Worm (Caenorhabditis elegans): ENCODE results near the gene dpl-1.

dpl-1 gene

DNA sequence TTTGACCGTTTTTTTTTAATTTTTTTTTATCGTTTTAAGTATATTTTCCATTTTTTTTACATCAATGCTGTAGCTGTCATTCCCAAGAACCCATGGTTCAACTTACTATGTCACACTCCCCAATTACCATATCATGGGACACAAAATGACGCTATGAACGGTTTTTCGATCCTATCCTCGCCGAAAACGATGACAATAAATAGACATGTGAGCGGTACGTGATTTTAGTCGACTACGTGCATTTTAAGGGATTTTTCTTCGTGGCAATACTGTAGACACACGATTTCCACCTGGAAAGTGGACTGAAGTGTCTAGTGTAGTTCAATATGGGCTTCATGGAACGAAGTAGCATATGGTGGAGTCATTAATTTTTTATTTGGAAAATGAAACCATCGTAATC lies 13.4 kb upstream of the dpl-1 start:
- TF ChIP-seq nhr-80 (tag; optimal IDR thresholded peaks at IDR 0.05), result peak; percentile 54
- TF ChIP-seq let-607 (tag; optimal IDR thresholded peaks at IDR 0.05), result peak in 1 of 2 experiments; percentile 8
- TF ChIP-seq ztf-6 (GFP tag; IDR thresholded peaks at IDR 0.05), result no peak

DNA sequence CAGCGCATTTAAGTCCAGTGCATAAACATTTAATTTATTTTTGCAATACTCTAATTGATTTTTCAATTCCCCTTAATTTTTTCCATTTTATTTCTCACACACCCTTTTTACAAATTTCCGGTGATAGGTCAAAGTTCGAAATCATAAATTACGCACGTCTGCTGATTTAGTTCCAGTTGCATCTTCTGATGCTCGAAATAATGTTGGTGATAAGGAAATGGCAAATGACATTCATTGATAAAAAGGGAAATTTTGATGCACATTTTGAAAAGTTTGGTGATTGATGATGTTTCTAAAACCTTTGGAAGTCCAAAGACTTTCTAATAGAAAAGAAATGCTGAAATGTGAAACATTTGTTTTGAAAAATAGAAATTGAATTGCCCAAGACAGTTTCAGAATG lies 12.6 kb upstream of the dpl-1 start:
- TF ChIP-seq nhr-80 (tag; optimal IDR thresholded peaks at IDR 0.05) (peak; percentile 75), B0019.2 (GFP tag; conservative IDR thresholded peaks at IDR 0.05) (no peak)

DNA sequence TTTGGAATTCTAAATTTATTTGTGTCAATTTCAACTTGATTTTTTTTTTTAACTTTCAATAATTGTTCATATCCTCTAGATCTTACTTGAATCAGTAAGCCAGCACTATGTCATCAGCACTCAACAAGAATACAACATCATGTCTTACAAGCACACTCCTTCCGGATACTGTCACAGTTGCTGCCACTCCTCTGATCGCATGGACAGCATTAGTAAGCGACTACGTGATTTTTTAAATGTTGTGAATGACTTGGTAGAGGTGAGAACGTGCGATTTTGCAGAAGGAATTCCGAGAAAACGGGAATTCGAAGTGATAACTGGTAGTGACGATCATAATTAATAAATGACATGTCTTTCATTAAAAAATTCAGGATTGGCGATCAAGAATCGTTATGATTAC lies 11.7 kb upstream of the dpl-1 start, which contains the start of gene oac-54:
Gene oac-54 (plus strand): TSS at position 83 of the 400 bp plus-strand sequence.
- TF ChIP-seq somi-1 (GFP tag; optimal IDR thresholded peaks at IDR 0.05) (no peak), nhr-80 (tag; optimal IDR thresholded peaks at IDR 0.05) (peak; percentile 2)

DNA sequence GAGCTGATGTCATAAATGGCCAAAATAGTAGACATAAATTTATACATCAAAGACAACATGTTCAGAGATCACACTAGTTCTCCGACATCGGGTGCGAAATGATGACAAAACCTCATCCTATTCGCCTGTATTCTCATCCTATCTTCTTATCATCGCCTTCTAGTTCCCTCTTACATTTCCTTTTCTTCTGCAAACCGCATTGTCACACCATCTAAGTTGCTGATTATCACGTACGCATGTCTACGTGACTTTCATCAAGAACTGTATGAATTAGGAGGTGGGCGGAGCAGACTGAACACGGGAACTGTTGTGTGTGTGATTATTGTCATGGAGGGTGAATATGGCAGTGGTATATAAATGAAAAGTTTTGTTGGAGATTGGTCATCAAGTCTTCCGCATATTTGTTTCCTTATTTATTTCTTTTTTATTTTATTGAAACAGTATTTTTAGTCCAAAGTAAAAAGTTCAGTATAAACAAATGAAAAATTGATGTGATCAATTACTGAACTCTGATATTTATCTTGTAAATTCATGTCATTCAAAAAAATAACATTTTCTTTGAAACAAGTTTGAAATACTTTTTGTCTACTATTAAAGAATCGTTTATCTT lies 9.4 kb upstream of the dpl-1 start:
- TF ChIP-seq lin-40 (tag; optimal IDR thresholded peaks at IDR 0.05), result peak; percentile 21
- peak; percentile 3 for TF ChIP-seq somi-1 (GFP tag; optimal IDR thresholded peaks at IDR 0.05)
- peak; percentile 0 for TF ChIP-seq ZK185.1 (tag; optimal IDR thresholded peaks at IDR 0.05; ENCODE audit: poor library complexity, severe bottlenecking)
- TF ChIP-seq nhr-80 (tag; optimal IDR thresholded peaks at IDR 0.05), result peak; percentile 65
- TF ChIP-seq T07F8.4 (tag; optimal IDR thresholded peaks at IDR 0.05), result no peak
- no peak for TF ChIP-seq rcor-1 (GFP tag; IDR thresholded peaks at IDR 0.05)

DNA sequence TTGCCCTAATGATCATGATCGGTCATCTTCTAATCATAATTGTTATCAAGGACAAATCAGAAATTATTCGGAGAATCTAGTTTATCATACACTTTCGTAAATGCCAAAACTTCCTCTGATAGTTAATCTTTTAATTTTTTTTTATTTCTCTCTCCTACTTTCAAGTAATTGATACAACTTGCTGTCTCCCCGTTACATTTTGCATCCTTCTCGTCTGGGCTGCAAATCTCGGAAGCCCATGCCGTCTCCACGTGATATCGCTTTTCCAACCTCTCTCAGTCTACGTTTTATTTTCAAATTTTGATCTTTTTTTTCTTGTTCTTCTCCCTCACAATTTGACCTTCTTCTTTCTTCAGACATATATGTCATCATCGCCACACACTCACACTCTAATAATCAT lies 8.7 kb upstream of the dpl-1 start, which contains the start of gene rhy-1:
Gene rhy-1 (plus strand): TSS at position 357 of the 400 bp plus-strand sequence.
- TF ChIP-seq F52B5.7 (tag; optimal IDR thresholded peaks at IDR 0.05) (no peak), lin-40 (tag; optimal IDR thresholded peaks at IDR 0.05) (peak; percentile 32)

ce11 chrII:9163348-9163747 lies 6.4 kb upstream of the dpl-1 start:
- TF ChIP-seq ama-1 (optimal IDR thresholded peaks at IDR 0.05) (peak; percentile 67), ama-1 (GFP tag; optimal IDR thresholded peaks at IDR 0.05) (no peak), die-1 (tag; optimal IDR thresholded peaks at IDR 0.05) (no peak), nhr-90 (tag; optimal IDR thresholded peaks at IDR 0.05) (no peak), snpc-4 (GFP tag; optimal IDR thresholded peaks at IDR 0.05) (no peak), snpc-4 (tag; optimal IDR thresholded peaks at IDR 0.05) (no peak), F39B2.1 (GFP tag; IDR thresholded peaks at IDR 0.05) (no peak)

- TF ChIP-seq xnd-1 (tag; optimal IDR thresholded peaks at IDR 0.05) (no peak), ceh-27 (GFP tag; optimal IDR thresholded peaks at IDR 0.05) (no peak), let-526 (GFP tag; IDR thresholded peaks at IDR 0.05) (no peak), T26A5.8 (tag; optimal IDR thresholded peaks at IDR 0.05) (no peak), egrh-3 (GFP tag; IDR thresholded peaks at IDR 0.05) (no peak), ceh-79 (tag; optimal IDR thresholded peaks at IDR 0.05) (no peak), F57A8.1 (GFP tag; optimal IDR thresholded peaks at IDR 0.05) (no peak), nhr-179 (tag; optimal IDR thresholded peaks at IDR 0.05) (no peak), mxl-1 (tag; optimal IDR thresholded peaks at IDR 0.05) (no peak), lsy-27 (tag; optimal IDR thresholded peaks at IDR 0.05; ENCODE audit: borderline replicate concordance, insufficient read depth) (no peak), snpc-1.1 (tag; optimal IDR thresholded peaks at IDR 0.05; ENCODE audit: insufficient read depth) (no peak), snpc-4 (GFP tag; optimal IDR thresholded peaks at IDR 0.05) (no peak), snpc-4 (tag; optimal IDR thresholded peaks at IDR 0.05) (no peak), chd-7 (tag; optimal IDR thresholded peaks at IDR 0.05) (no peak), mes-4 (tag; optimal IDR thresholded peaks at IDR 0.05) (no peak), lin-40 (tag; optimal IDR thresholded peaks at IDR 0.05) (no peak), snpc-1.3 (tag; optimal IDR thresholded peaks at IDR 0.05; ENCODE audit: insufficient read depth) (no peak), bed-2 (GFP tag; IDR thresholded peaks at IDR 0.05) (no peak), dox-1 (GFP tag; IDR thresholded peaks at IDR 0.05) (peak; percentile 44; the same call in 1 of the 2 replicates), F49E8.2 (tag; optimal IDR thresholded peaks at IDR 0.05; ENCODE audit: insufficient read depth) (no peak), unc-130 (GFP tag; optimal IDR thresholded peaks at IDR 0.05) (no peak)
Measured at ce11 chrII:9165762-9166460, 3.8 kb upstream of the dpl-1 start, which contains the start of gene W07A12.8. Gene W07A12.8 (minus strand): TSS chrII:9165812.

Data from whole organism, young adult.